Worm (Caenorhabditis elegans) whole organism, mixed stage, embryonic: Measurements from ENCODE around the gene K11H12.3.

Experiments
- cnd-1 ChIP-seq: fragments of 200-800 bp; sonication (Bioruptor generic); optimal IDR thresholded peaks from 2 replicates; lab custom pipeline; 2018; ENCODE audit warnings: mild to moderate bottlenecking, missing genetic modification characterization, missing compliant biosample characterization
- drap-1 ChIP-seq: fragments of 200-800 bp; sonication (Bioruptor generic); optimal IDR thresholded peaks from 3 replicates; lab custom pipeline; 2018; ENCODE audit warnings: mild to moderate bottlenecking, missing genetic modification characterization, missing compliant biosample characterization
- elt-3 ChIP-seq: fragments of 150-350 bp; optimal IDR thresholded peaks from 2 replicates; lab custom pipeline; 2014; ENCODE audit warnings: missing biosample characterization, missing genetic modification characterization
- mep-1 ChIP-seq: fragments of 150-350 bp; optimal IDR thresholded peaks from 2 replicates; lab custom pipeline; 2017; ENCODE audit warnings: missing biosample characterization, missing genetic modification reagents, missing genetic modification characterization, inconsistent platforms
- nhr-2 ChIP-seq: fragments of 150-350 bp; optimal IDR thresholded peaks from 2 replicates; lab custom pipeline; 2014; ENCODE audit warnings: missing biosample characterization, missing genetic modification characterization
- nhr-237 ChIP-seq: fragments of 150-350 bp; optimal IDR thresholded peaks from 2 replicates; lab custom pipeline; 2014; ENCODE audit warnings: missing biosample characterization, missing genetic modification characterization
- snpc-4 ChIP-seq: fragments of 150-350 bp; optimal IDR thresholded peaks from 2 replicates; lab custom pipeline; 2014; ENCODE audit warnings: missing biosample characterization, missing genetic modification characterization
- unc-39 ChIP-seq: fragments of 150-350 bp; optimal IDR thresholded peaks from 2 replicates; lab custom pipeline; 2014; ENCODE audit warnings: missing biosample characterization, missing genetic modification characterization
- unc-62 ChIP-seq: fragments of 150-350 bp; optimal IDR thresholded peaks from 2 replicates; lab custom pipeline; 2014; ENCODE audit warnings: missing biosample characterization, missing genetic modification reagents, missing genetic modification characterization

- TF ChIP-seq unc-39 (no peak), snpc-4 (tag; lab: Kevin White, UChicago) (no peak), mep-1 (tag; lab: Kevin White, UChicago) (no peak), nhr-237 (tag; lab: Kevin White, UChicago) (no peak), elt-3 (tag; lab: Kevin White, UChicago) (no peak), cnd-1 (tag; lab: Kevin White, UChicago) (no peak), unc-62 (GFP tag; lab: Kevin White, UChicago) (no peak), nhr-2 (no peak), drap-1 (no peak)
Observed at ce11 chrIV:633565-633964, 39.7 kb downstream of the K11H12.3 start.
